Worm (Caenorhabditis elegans) whole organism, late embryonic: Measurements from ENCODE around the gene nlp-76.

ENCODE experiments used
- F13H6.1 ChIP-seq: sonication (generic microtip); optimal IDR thresholded peaks from 2 replicates; lab custom pipeline; 2016; ENCODE audit warnings: missing genetic modification characterization, missing compliant biosample characterization
- fkh-10 ChIP-seq: fragments of 150-350 bp; optimal IDR thresholded peaks from 2 replicates; lab custom pipeline; 2014; ENCODE audit warnings: missing biosample characterization, missing genetic modification reagents, missing genetic modification characterization
- gmeb-2 ChIP-seq: sonication (generic microtip); optimal IDR thresholded peaks from 2 replicates; lab custom pipeline; 2016; ENCODE audit warnings: missing genetic modification characterization, inconsistent platforms, missing compliant biosample characterization
- nfya-1 ChIP-seq: sonication (generic microtip); optimal IDR thresholded peaks from 2 replicates; lab custom pipeline; 2017; ENCODE audit warnings: missing genetic modification characterization, mild to moderate bottlenecking, missing compliant biosample characterization, antibody characterized with exemption, moderate library complexity
- nhr-232 ChIP-seq: sonication (generic microtip); optimal IDR thresholded peaks from 2 replicates; lab custom pipeline; 2016; ENCODE audit warnings: missing genetic modification characterization, missing compliant biosample characterization
- pha-4 ChIP-seq: fragments of 150-350 bp; optimal IDR thresholded peaks from 2 replicates; lab custom pipeline; 2018; ENCODE audit warnings: missing biosample characterization, missing genetic modification reagents, missing genetic modification characterization
- pqm-1 ChIP-seq: sonication (generic microtip); optimal IDR thresholded peaks from 2 replicates; lab custom pipeline; 2016; ENCODE audit warnings: missing genetic modification characterization, missing compliant biosample characterization
- rnt-1 ChIP-seq: sonication (generic microtip); optimal IDR thresholded peaks from 2 replicates; lab custom pipeline; 2016; ENCODE audit warnings: missing genetic modification characterization, missing compliant biosample characterization
- tbx-7 ChIP-seq: sonication (generic microtip); optimal IDR thresholded peaks from 2 replicates; lab custom pipeline; 2016; ENCODE audit warnings: missing genotype, missing genetic modification characterization, missing compliant biosample characterization
- ttx-3 ChIP-seq: sonication (generic microtip); optimal IDR thresholded peaks from 2 replicates; lab custom pipeline; 2016; ENCODE audit warnings: missing genetic modification reagents, missing genetic modification characterization, missing compliant biosample characterization
- unc-42 ChIP-seq: sonication (generic microtip); optimal IDR thresholded peaks from 2 replicates; lab custom pipeline; 2016; ENCODE audit warnings: missing genotype, missing genetic modification characterization, missing compliant biosample characterization
- ztf-16 ChIP-seq: sonication (generic microtip); optimal IDR thresholded peaks from 2 replicates; lab custom pipeline; 2017; ENCODE audit warnings: missing genetic modification characterization, missing compliant biosample characterization

- TF ChIP-seq nhr-232 (tag; lab: Kevin White, UChicago): no peak
- TF ChIP-seq ztf-16: no peak
- no peak for TF ChIP-seq fkh-10
- TF ChIP-seq pha-4: no peak
- no peak for TF ChIP-seq F13H6.1 (tag; lab: Kevin White, UChicago)
- TF ChIP-seq pqm-1 (tag; lab: Kevin White, UChicago): no peak
- TF ChIP-seq gmeb-2: no peak
- TF ChIP-seq tbx-7: no peak
- TF ChIP-seq rnt-1: no peak
- no peak for TF ChIP-seq ttx-3 (tag; lab: Kevin White, UChicago)
- no peak for TF ChIP-seq nfya-1 (tag; lab: Kevin White, UChicago)
- no peak for TF ChIP-seq unc-42
These were observed 26.6 kb upstream of the nlp-76 start for ce11 chrX:12690346-12690745.
